Fruit fly (Drosophila melanogaster): ENCODE data around the gene CG13786.

The CG13786 gene

DNA sequence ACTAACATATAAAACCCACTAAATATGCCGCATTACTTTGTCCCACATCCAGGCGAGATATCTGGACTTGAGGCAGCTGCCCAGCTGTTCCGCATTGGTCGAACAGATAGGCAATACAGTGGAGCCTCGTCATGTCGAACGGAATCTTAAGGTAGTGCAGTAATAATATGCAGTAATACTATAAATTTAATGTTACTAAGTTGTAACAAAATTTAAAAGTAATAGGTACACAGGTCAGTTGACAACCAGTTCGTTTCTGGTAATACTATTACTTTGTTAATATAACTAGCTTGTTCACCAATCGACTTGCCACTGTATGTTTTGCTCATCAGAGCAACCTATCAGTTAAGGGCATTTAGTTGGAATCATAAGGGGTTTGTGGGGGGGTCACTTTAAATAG is 42.2 kb upstream of the CG13786 start (continued):
- no peak for TF ChIP-seq CG7963 (GFP tag; IDR thresholded peaks at IDR 0.05; ENCODE audit: partially characterized antibody)
- no peak for TF ChIP-seq CG7928 (GFP tag; optimal IDR thresholded peaks at IDR 0.05)
- peak; percentile 5 for TF ChIP-seq CG6654 (GFP tag; optimal IDR thresholded peaks at IDR 0.05)
- no peak for TF ChIP-seq Sry-δ (GFP tag; optimal IDR thresholded peaks at IDR 0.05)
- no peak for TF ChIP-seq CG10366 (GFP tag; IDR thresholded peaks at IDR 0.05)
- no peak for TF ChIP-seq CG9437 (GFP tag; optimal IDR thresholded peaks at IDR 0.05)
- TF ChIP-seq ranshi (GFP tag; IDR thresholded peaks at IDR 0.05) = no peak
- TF ChIP-seq CG2116 (GFP tag; optimal IDR thresholded peaks at IDR 0.05) = no peak
- TF ChIP-seq CG5180 (GFP tag; optimal IDR thresholded peaks at IDR 0.05) = no peak
- TF ChIP-seq her (GFP tag; optimal IDR thresholded peaks at IDR 0.05) = no peak
- TF ChIP-seq nmo (GFP tag; optimal IDR thresholded peaks at IDR 0.05) = no peak
- TF ChIP-seq tup (GFP tag; optimal IDR thresholded peaks at IDR 0.05) = no peak
- peak; percentile 51 for TF ChIP-seq CG8924 (tag; optimal IDR thresholded peaks at IDR 0.05)
- no peak for TF ChIP-seq eve (GFP tag; optimal IDR thresholded peaks at IDR 0.05)
- no peak for TF ChIP-seq cwo (GFP tag; optimal IDR thresholded peaks at IDR 0.05)
- no peak for TF ChIP-seq Mrtf (GFP tag; IDR thresholded peaks at IDR 0.05)
- no peak for TF ChIP-seq CG5245 (GFP tag; optimal IDR thresholded peaks at IDR 0.05)
- TF ChIP-seq pum (GFP tag; optimal IDR thresholded peaks at IDR 0.05) = no peak
- no peak for TF ChIP-seq crp (GFP tag; optimal IDR thresholded peaks at IDR 0.05)
- no peak for TF ChIP-seq CG6854 (GFP tag; optimal IDR thresholded peaks at IDR 0.05)
- no peak for TF ChIP-seq sob (GFP tag; IDR thresholded peaks at IDR 0.05)
- TF ChIP-seq CG17612 (GFP tag; IDR thresholded peaks at IDR 0.05) = no peak
- peak; percentile 60 for TF ChIP-seq CG31441 (GFP tag; IDR thresholded peaks at IDR 0.05)
- TF ChIP-seq Myb (GFP tag; optimal IDR thresholded peaks at IDR 0.05) = no peak
- no peak for TF ChIP-seq Eip74EF (GFP tag; optimal IDR thresholded peaks at IDR 0.05)
- TF ChIP-seq CG17328 (GFP tag; IDR thresholded peaks at IDR 0.05) = peak; percentile 62
- TF ChIP-seq mld (GFP tag; IDR thresholded peaks at IDR 0.05; ENCODE audit: partially characterized antibody) = no peak
- no peak for TF ChIP-seq aop (GFP tag; IDR thresholded peaks at IDR 0.05)
- peak; percentile 50 for TF ChIP-seq zen (tag; optimal IDR thresholded peaks at IDR 0.05)
- TF ChIP-seq CG7987 (GFP tag; optimal IDR thresholded peaks at IDR 0.05) = no peak
- no peak for TF ChIP-seq shn (GFP tag; optimal IDR thresholded peaks at IDR 0.05)
- TF ChIP-seq ewg (GFP tag; optimal IDR thresholded peaks at IDR 0.05) = no peak
- TF ChIP-seq schlank (tag; optimal IDR thresholded peaks at IDR 0.05) = no peak
- no peak for TF ChIP-seq CG10565 (GFP tag; optimal IDR thresholded peaks at IDR 0.05)
- peak; percentile 66 for TF ChIP-seq CG8388 (GFP tag; optimal IDR thresholded peaks at IDR 0.05)
- no peak for TF ChIP-seq disco-r (GFP tag; optimal IDR thresholded peaks at IDR 0.05)
- no peak for TF ChIP-seq CG10321 (GFP tag; IDR thresholded peaks at IDR 0.05)
- TF ChIP-seq Poxn (GFP tag; IDR thresholded peaks at IDR 0.05) = no peak
- peak; percentile 21 for TF ChIP-seq tap (tag; optimal IDR thresholded peaks at IDR 0.05)
- no peak for TF ChIP-seq sqz (GFP tag; optimal IDR thresholded peaks at IDR 0.05)
- no peak for TF ChIP-seq CG14860 (GFP tag; IDR thresholded peaks at IDR 0.05; ENCODE audit: partially characterized antibody)
- TF ChIP-seq CG17359 (tag; optimal IDR thresholded peaks at IDR 0.05) = peak; percentile 47
- TF ChIP-seq dm (GFP tag; optimal IDR thresholded peaks at IDR 0.05) = no peak
- TF ChIP-seq ci (GFP tag; IDR thresholded peaks at IDR 0.05) = peak; percentile 30; the same call in 1 of the 3 replicates
- TF ChIP-seq CG2202 (tag; optimal IDR thresholded peaks at IDR 0.05) = no peak
- no peak for TF ChIP-seq CG2129 (GFP tag; IDR thresholded peaks at IDR 0.05; ENCODE audit: partially characterized antibody)
- TF ChIP-seq Lpt (GFP tag; optimal IDR thresholded peaks at IDR 0.05) = no peak
- no peak for TF ChIP-seq Jarid2 (GFP tag; optimal IDR thresholded peaks at IDR 0.05)
- no peak for TF ChIP-seq bbx (GFP tag; IDR thresholded peaks at IDR 0.05; ENCODE audit: partially characterized antibody)
- no peak for TF ChIP-seq CG15514 (GFP tag; optimal IDR thresholded peaks at IDR 0.05)
- no peak for TF ChIP-seq CG17186 (GFP tag; optimal IDR thresholded peaks at IDR 0.05)
